Worm (Caenorhabditis elegans) whole organism, young adult: ENCODE results near the gene fsn-1.

Experiments used
- B0019.2 ChIP-seq: fragments of 200-800 bp; sonication (Bioruptor generic); conservative IDR thresholded peaks from 2 replicates; pipeline ENCODE4 v1.3.6; 2022; ENCODE audit warnings: missing genetic modification reagents, missing genetic modification characterization, missing compliant biosample characterization
- B0035.1 ChIP-seq: sonication (generic microtip); optimal IDR thresholded peaks from 2 replicates; lab custom pipeline; 2016; ENCODE audit warnings: missing genetic modification characterization, mild to moderate bottlenecking, missing compliant biosample characterization, missing genotype, missing genetic modification reagents
- C06A6.2 ChIP-seq: fragments of 200-800 bp; sonication (Bioruptor generic); conservative IDR thresholded peaks from 2 replicates; pipeline ENCODE4 v1.3.6; 2022; ENCODE audit warnings: missing genetic modification characterization, missing compliant biosample characterization
- D2030.7 ChIP-seq: fragments of 200-800 bp; sonication (Bioruptor generic); IDR thresholded peaks from 2 replicates; pipeline ENCODE4 v1.3.6; 2022; ENCODE audit warnings: missing genetic modification reagents, missing genetic modification characterization, missing compliant biosample characterization
- F23B12.7 ChIP-seq: sonication (generic microtip); optimal IDR thresholded peaks from 2 replicates; lab custom pipeline; 2017; ENCODE audit warnings: missing genetic modification characterization, mild to moderate bottlenecking, missing compliant biosample characterization, antibody characterized with exemption, moderate library complexity; ENCODE audit not compliant: insufficient read depth
- F33H1.4 ChIP-seq: fragments of 200-800 bp; sonication (Bioruptor generic); IDR thresholded peaks from 2 replicates; pipeline ENCODE4 v1.3.6; 2022; ENCODE audit warnings: missing genetic modification reagents, missing genetic modification characterization, missing compliant biosample characterization
- T07F8.4 ChIP-seq: sonication (generic microtip); optimal IDR thresholded peaks from 2 replicates; lab custom pipeline; 2016; ENCODE audit warnings: mild to moderate bottlenecking, missing genetic modification characterization, moderate library complexity, missing compliant biosample characterization
- ama-1 ChIP-seq, 3 experiments: fragments of 150-350 bp in 1 of 3; sonication (generic microtip) in 2 of 3; optimal IDR thresholded peaks; 2 replicates each; lab custom pipeline; 2014 to 2018; ENCODE audit warnings: missing biosample characterization in 2 of 3, missing genetic modification characterization in 2 of 3, missing genetic modification reagents in 2 of 3
- atf-7 ChIP-seq: sonication (generic microtip); optimal IDR thresholded peaks from 2 replicates; lab custom pipeline; 2017; ENCODE audit warnings: mild to moderate bottlenecking, missing genetic modification characterization, missing compliant biosample characterization
- attf-5 ChIP-seq: fragments of 200-800 bp; sonication (Bioruptor generic); optimal IDR thresholded peaks from 2 replicates; lab custom pipeline; 2018; ENCODE audit warnings: mild to moderate bottlenecking, missing genetic modification characterization, missing compliant biosample characterization
- bed-1 ChIP-seq: fragments of 200-800 bp; sonication (Bioruptor generic); IDR thresholded peaks from 2 replicates; pipeline ENCODE4 v1.3.6; 2022; ENCODE audit warnings: missing genetic modification reagents, missing genetic modification characterization, missing compliant biosample characterization
- bed-2 ChIP-seq: fragments of 200-800 bp; sonication (Bioruptor generic); IDR thresholded peaks from 2 replicates; pipeline ENCODE4 v1.3.6; 2022; ENCODE audit warnings: missing genetic modification reagents, missing genetic modification characterization, missing compliant biosample characterization
- cebp-1 ChIP-seq, 2 experiments: fragments of 200-800 bp in 1 of 2; sonication (Bioruptor generic) in 1 of 2; sonication (generic microtip) in 1 of 2; IDR thresholded peaks in 1 of 2; optimal IDR thresholded peaks in 1 of 2; 2 replicates each; pipeline versions ENCODE4 v1.3.6 to Lab custom; 2017 to 2022; ENCODE audit warnings: missing compliant biosample characterization in 2 of 2, missing genetic modification characterization in 2 of 2, mild to moderate bottlenecking in 1 of 2, missing genetic modification reagents in 1 of 2, moderate library complexity in 1 of 2
- cebp-2 ChIP-seq: fragments of 200-800 bp; sonication (Bioruptor generic); IDR thresholded peaks from 2 replicates; pipeline ENCODE4 v1.3.6; 2022; ENCODE audit warnings: missing genetic modification characterization, missing compliant biosample characterization
- ceh-100 ChIP-seq: fragments of 200-800 bp; sonication (Bioruptor generic); IDR thresholded peaks from 2 replicates; pipeline ENCODE4 v1.3.6; 2022; ENCODE audit warnings: missing genetic modification reagents, missing genetic modification characterization, missing compliant biosample characterization
- ceh-27 ChIP-seq: fragments of 200-800 bp; sonication (Bioruptor generic); optimal IDR thresholded peaks from 2 replicates; lab custom pipeline; 2018; ENCODE audit warnings: mild to moderate bottlenecking, missing genetic modification characterization, moderate library complexity, missing compliant biosample characterization
- ceh-58 ChIP-seq: fragments of 200-800 bp; sonication (Bioruptor generic); IDR thresholded peaks from 2 replicates; pipeline ENCODE4 v1.3.6; 2022; ENCODE audit warnings: missing genetic modification characterization, missing compliant biosample characterization
- ceh-91 ChIP-seq: fragments of 200-800 bp; sonication (Bioruptor generic); IDR thresholded peaks from 2 replicates; pipeline ENCODE4 v1.3.6; 2022; ENCODE audit warnings: missing genetic modification reagents, missing genetic modification characterization, missing compliant biosample characterization
- dpl-1 ChIP-seq: fragments of 150-350 bp; optimal IDR thresholded peaks from 2 replicates; lab custom pipeline; 2014; ENCODE audit warnings: missing biosample characterization, missing genetic modification reagents, missing genetic modification characterization
- efl-1 ChIP-seq: fragments of 150-350 bp; optimal IDR thresholded peaks from 2 replicates; lab custom pipeline; 2014; ENCODE audit warnings: missing biosample characterization, missing genetic modification reagents, missing genetic modification characterization
- hmg-1.2 ChIP-seq: fragments of 200-800 bp; sonication (Bioruptor generic); IDR thresholded peaks from 2 replicates; pipeline ENCODE4 v1.3.6; 2022; ENCODE audit warnings: missing genetic modification reagents, missing genetic modification characterization, missing compliant biosample characterization
- let-607 ChIP-seq, 2 experiments: fragments of 200-800 bp in 1 of 2; sonication (Bioruptor generic) in 1 of 2; sonication (generic microtip) in 1 of 2; optimal IDR thresholded peaks; 2 replicates each; lab custom pipeline; 2016 to 2018; ENCODE audit warnings: mild to moderate bottlenecking in 2 of 2, missing compliant biosample characterization in 2 of 2, missing genetic modification characterization in 2 of 2, moderate library complexity in 2 of 2, missing genotype in 1 of 2
- lin-26 ChIP-seq: fragments of 200-800 bp; sonication (Bioruptor generic); IDR thresholded peaks from 2 replicates; pipeline ENCODE4 v1.3.6; 2022; ENCODE audit warnings: missing genetic modification reagents, missing genetic modification characterization, missing compliant biosample characterization
- lin-35 ChIP-seq, 3 experiments: fragments of 150-350 bp in 2 of 3; sonication (generic microtip) in 1 of 3; optimal IDR thresholded peaks; 2 replicates each; lab custom pipeline; 2014 to 2018; ENCODE audit warnings: missing biosample characterization in 3 of 3, missing genetic modification characterization in 3 of 3, missing genetic modification reagents in 3 of 3
- lin-54 ChIP-seq: fragments of 200-800 bp; sonication (Bioruptor generic); optimal IDR thresholded peaks from 2 replicates; lab custom pipeline; 2018; ENCODE audit warnings: mild to moderate bottlenecking, missing genetic modification characterization, missing compliant biosample characterization
- lsl-1 ChIP-seq: fragments of 200-800 bp; sonication (Bioruptor generic); optimal IDR thresholded peaks from 2 replicates; lab custom pipeline; 2018; ENCODE audit warnings: mild to moderate bottlenecking, missing genetic modification characterization, moderate library complexity, missing compliant biosample characterization
- lsy-27 ChIP-seq: sonication (generic microtip); optimal IDR thresholded peaks from 2 replicates; lab custom pipeline; 2017; ENCODE audit warnings: missing genetic modification characterization, mild to moderate bottlenecking, missing compliant biosample characterization, antibody characterized with exemption, missing genotype, borderline replicate concordance; ENCODE audit not compliant: insufficient read depth
- madf-10 ChIP-seq: sonication (generic microtip); optimal IDR thresholded peaks from 2 replicates; lab custom pipeline; 2016; ENCODE audit warnings: mild to moderate bottlenecking, missing genetic modification characterization, missing compliant biosample characterization
- madf-6 ChIP-seq: fragments of 200-800 bp; sonication (Bioruptor generic); IDR thresholded peaks from 2 replicates; pipeline ENCODE4 v1.3.6; 2022; ENCODE audit warnings: missing genetic modification reagents, missing genetic modification characterization, missing compliant biosample characterization
- madf-8 ChIP-seq: fragments of 200-800 bp; sonication (Bioruptor generic); conservative IDR thresholded peaks from 2 replicates; pipeline ENCODE4 v1.3.6; 2022; ENCODE audit warnings: missing genetic modification reagents, missing genetic modification characterization, missing compliant biosample characterization
- mcd-1 ChIP-seq: fragments of 200-800 bp; sonication (Bioruptor generic); IDR thresholded peaks from 2 replicates; pipeline ENCODE4 v1.3.6; 2022; ENCODE audit warnings: missing genetic modification reagents, missing genetic modification characterization, missing compliant biosample characterization
- mxl-1 ChIP-seq: sonication (generic microtip); optimal IDR thresholded peaks from 2 replicates; lab custom pipeline; 2016; ENCODE audit warnings: missing genetic modification characterization, missing compliant biosample characterization
- nfyb-1 ChIP-seq: fragments of 200-800 bp; sonication (Bioruptor generic); IDR thresholded peaks from 2 replicates; pipeline ENCODE4 v1.3.6; 2022; ENCODE audit warnings: missing genetic modification reagents, missing genetic modification characterization, missing compliant biosample characterization
- nhr-80 ChIP-seq: sonication (generic microtip); optimal IDR thresholded peaks from 2 replicates; lab custom pipeline; 2016; ENCODE audit warnings: missing genetic modification characterization, missing compliant biosample characterization
- nhr-90 ChIP-seq: sonication (generic microtip); optimal IDR thresholded peaks from 2 replicates; lab custom pipeline; 2016; ENCODE audit warnings: missing genotype, mild to moderate bottlenecking, missing genetic modification characterization, missing compliant biosample characterization
- pha-4 ChIP-seq: fragments of 150-350 bp; sonication (generic microtip); optimal IDR thresholded peaks from 2 replicates; lab custom pipeline; 2014; ENCODE audit warnings: missing biosample characterization, missing genetic modification reagents, missing genetic modification characterization
- sdz-38 ChIP-seq: sonication (generic microtip); optimal IDR thresholded peaks from 2 replicates; lab custom pipeline; 2016; ENCODE audit warnings: missing genotype, missing genetic modification characterization, missing compliant biosample characterization
- sea-2 ChIP-seq: fragments of 200-800 bp; sonication (Bioruptor generic); IDR thresholded peaks from 2 replicates; pipeline ENCODE4 v1.3.6; 2022; ENCODE audit warnings: missing genetic modification characterization, missing compliant biosample characterization
- snpc-3.4 ChIP-seq: sonication (generic microtip); optimal IDR thresholded peaks from 2 replicates; lab custom pipeline; 2017; ENCODE audit warnings: missing genetic modification characterization, mild to moderate bottlenecking, missing compliant biosample characterization, antibody characterized with exemption, moderate library complexity, missing genotype, missing genetic modification reagents
- unc-130 ChIP-seq: sonication (generic microtip); optimal IDR thresholded peaks from 2 replicates; lab custom pipeline; 2016; ENCODE audit warnings: missing genetic modification reagents, missing genetic modification characterization, missing compliant biosample characterization
- xnd-1 ChIP-seq: sonication (generic microtip); optimal IDR thresholded peaks from 2 replicates; lab custom pipeline; 2016; ENCODE audit warnings: missing genotype, missing genetic modification reagents, missing genetic modification characterization, missing compliant biosample characterization
- ztf-28 ChIP-seq: fragments of 200-800 bp; sonication (Bioruptor generic); IDR thresholded peaks from 2 replicates; pipeline ENCODE4 v1.3.6; 2022; ENCODE audit warnings: missing genetic modification reagents, missing genetic modification characterization, missing compliant biosample characterization

fsn-1 gene

DNA sequence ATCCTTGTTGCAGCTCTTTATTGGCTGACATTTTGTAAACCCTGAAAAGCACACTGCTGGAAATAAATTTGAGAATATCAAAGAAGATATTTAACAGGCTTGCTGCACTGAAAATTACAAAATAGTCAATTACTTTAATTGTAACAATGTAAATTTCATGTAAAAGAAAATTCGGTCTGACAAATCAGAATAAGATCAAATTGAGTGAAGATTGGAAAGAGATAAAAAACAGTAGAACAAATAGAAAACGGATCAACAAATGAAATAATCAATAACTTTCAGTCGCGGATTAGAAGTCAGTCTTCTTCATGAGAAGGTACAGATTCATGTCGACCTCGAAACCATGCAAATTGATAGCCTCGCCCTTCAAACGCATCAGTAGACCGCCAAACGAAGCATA is 20.0 kb upstream of the fsn-1 start, which contains the start of gene rars-1:
Gene rars-1 (minus strand): TSS at position 101 of the 400 bp plus-strand sequence.
- 0 out of 2 replicates have a peak, but pooled peaks have one; percentile 56 for TF ChIP-seq ceh-58 (GFP tag; lab: Robert Waterston, UW)
- peak; percentile 14 for TF ChIP-seq lin-54
- no peak for TF ChIP-seq lin-26 (GFP tag; lab: Robert Waterston, UW)

DNA sequence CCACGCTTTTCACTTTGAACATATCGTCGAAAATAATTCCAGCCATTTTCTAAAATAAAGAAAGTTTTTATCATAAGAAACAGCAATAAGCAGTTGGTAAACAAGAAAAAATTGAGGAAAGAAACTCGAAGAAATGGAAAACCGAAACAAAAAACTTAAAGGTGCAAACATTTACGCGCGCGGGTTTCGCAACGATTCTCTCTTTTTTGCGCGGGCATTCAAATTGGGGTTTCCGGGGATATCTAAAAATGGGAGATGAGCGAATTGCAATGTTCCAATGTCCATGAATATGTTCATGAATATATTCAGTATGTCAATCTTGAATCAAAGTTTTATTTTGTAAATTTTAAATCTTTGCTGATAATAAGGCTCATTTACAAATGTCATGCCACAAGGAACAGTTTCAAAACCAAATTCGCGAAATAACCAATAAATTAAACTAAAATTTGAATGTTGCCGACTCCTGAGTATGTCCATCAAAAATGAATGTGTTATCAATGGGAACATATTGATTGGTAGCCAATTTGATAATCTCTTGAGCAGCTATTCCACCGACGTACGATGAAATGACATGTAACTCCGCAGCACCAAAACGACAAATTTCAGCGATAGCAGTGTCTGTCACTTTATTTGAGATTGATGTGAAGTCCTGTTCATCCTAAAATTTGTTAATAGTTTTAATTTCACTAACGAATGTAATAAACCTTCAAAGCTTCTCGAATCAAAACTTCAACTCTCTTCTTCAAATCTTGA is 19.0 kb upstream of the fsn-1 start, which contains the start of gene rpb-8:
Gene rpb-8 (minus strand): TSS at position 49 of the 753 bp plus-strand sequence.
- TF ChIP-seq F23B12.7 (tag; lab: Kevin White, UChicago): peak; percentile 52
- no peak for TF ChIP-seq lsy-27 (tag; lab: Kevin White, UChicago)
- no peak for TF ChIP-seq ceh-100 (GFP tag; lab: Robert Waterston, UW)
- TF ChIP-seq snpc-3.4 (tag; lab: Kevin White, UChicago): peak; percentile 29
- TF ChIP-seq madf-6: peak; percentile 65; the same call in 1 of the 2 replicates
- TF ChIP-seq mcd-1 (GFP tag; lab: Robert Waterston, UW): 0 out of 2 replicates have a peak, but pooled peaks have one; percentile 30
- no peak for TF ChIP-seq cebp-2 (GFP tag; lab: Robert Waterston, UW)
- TF ChIP-seq madf-10 (tag; lab: Kevin White, UChicago): no peak
- peak; percentile 76 for TF ChIP-seq nhr-80 (tag; lab: Kevin White, UChicago)
- no peak for TF ChIP-seq bed-1
- peak in 1 of 3 experiments; percentile 72 for TF ChIP-seq lin-35 (GFP tag; optimal IDR thresholded peaks at IDR 0.05; lab: Kevin White, UChicago)
- TF ChIP-seq let-607 (tag; optimal IDR thresholded peaks at IDR 0.05; lab: Kevin White, UChicago): peak; percentile 85 to 96
- peak; percentile 13 for TF ChIP-seq lsl-1
- peak; percentile 8; the same call in 1 of the 2 replicates for TF ChIP-seq hmg-1.2 (GFP tag; lab: Robert Waterston, UW)
- TF ChIP-seq T07F8.4 (tag; lab: Kevin White, UChicago): no peak
- no peak for TF ChIP-seq pha-4
- TF ChIP-seq bed-2: no peak
- TF ChIP-seq lin-54: peak; percentile 87
- TF ChIP-seq efl-1 (GFP tag; lab: Kevin White, UChicago): peak; percentile 70
- TF ChIP-seq cebp-1 (GFP tag; IDR thresholded peaks at IDR 0.05; lab: Robert Waterston, UW): no peak
- TF ChIP-seq cebp-1 (tag; optimal IDR thresholded peaks at IDR 0.05; lab: Kevin White, UChicago): peak; percentile 80
- peak; percentile 78 for TF ChIP-seq dpl-1 (GFP tag; lab: Kevin White, UChicago)
- TF ChIP-seq nfyb-1 (GFP tag; lab: Robert Waterston, UW): no peak
- no peak for TF ChIP-seq C06A6.2
- no peak for TF ChIP-seq mxl-1 (tag; lab: Kevin White, UChicago)
- TF ChIP-seq sdz-38 (tag; lab: Kevin White, UChicago): no peak
- no peak for TF ChIP-seq ama-1 (optimal IDR thresholded peaks at IDR 0.05; lab: Kevin White, UChicago)
- no peak for TF ChIP-seq ama-1 (GFP tag; optimal IDR thresholded peaks at IDR 0.05; lab: Kevin White, UChicago)
- peak; percentile 71; the same call in 1 of the 2 replicates for TF ChIP-seq ztf-28 (GFP tag; lab: Robert Waterston, UW)
- peak; percentile 83 for TF ChIP-seq F33H1.4 (GFP tag; lab: Robert Waterston, UW)
- TF ChIP-seq D2030.7 (GFP tag; lab: Robert Waterston, UW): 0 out of 2 replicates have a peak, but pooled peaks have one; percentile 17
- TF ChIP-seq attf-5 (GFP tag; lab: Kevin White, UChicago): peak; percentile 50
- TF ChIP-seq ceh-91: 0 out of 2 replicates have a peak, but pooled peaks have one; percentile 14

- no peak for TF ChIP-seq attf-5 (GFP tag; lab: Kevin White, UChicago)
- TF ChIP-seq xnd-1 (tag; lab: Kevin White, UChicago): no peak
- no peak for TF ChIP-seq ceh-27
- no peak for TF ChIP-seq B0035.1 (tag; lab: Kevin White, UChicago)
- no peak for TF ChIP-seq unc-130 (GFP tag; lab: Kevin White, UChicago)
- TF ChIP-seq nhr-90 (tag; lab: Kevin White, UChicago): no peak
- no peak for TF ChIP-seq lin-35 (GFP tag; optimal IDR thresholded peaks at IDR 0.05; lab: Kevin White, UChicago)
- no peak for TF ChIP-seq sea-2 (GFP tag; lab: Robert Waterston, UW)
- no peak for TF ChIP-seq ama-1 (optimal IDR thresholded peaks at IDR 0.05; lab: Kevin White, UChicago)
- no peak for TF ChIP-seq ama-1 (GFP tag; optimal IDR thresholded peaks at IDR 0.05; lab: Kevin White, UChicago)
- TF ChIP-seq B0019.2 (GFP tag; lab: Robert Waterston, UW): no peak
- no peak for TF ChIP-seq D2030.7 (GFP tag; lab: Robert Waterston, UW)
- TF ChIP-seq cebp-2 (GFP tag; lab: Robert Waterston, UW): no peak
- no peak for TF ChIP-seq atf-7 (tag; lab: Kevin White, UChicago)
- no peak for TF ChIP-seq madf-6
- no peak for TF ChIP-seq madf-8 (GFP tag; lab: Robert Waterston, UW)
These were observed 18.2 kb upstream of the fsn-1 start for ce11 chrIII:4918906-4919305.
